Worm (Caenorhabditis elegans): ENCODE measurements around the gene ifc-1.

Gene ifc-1

DNA sequence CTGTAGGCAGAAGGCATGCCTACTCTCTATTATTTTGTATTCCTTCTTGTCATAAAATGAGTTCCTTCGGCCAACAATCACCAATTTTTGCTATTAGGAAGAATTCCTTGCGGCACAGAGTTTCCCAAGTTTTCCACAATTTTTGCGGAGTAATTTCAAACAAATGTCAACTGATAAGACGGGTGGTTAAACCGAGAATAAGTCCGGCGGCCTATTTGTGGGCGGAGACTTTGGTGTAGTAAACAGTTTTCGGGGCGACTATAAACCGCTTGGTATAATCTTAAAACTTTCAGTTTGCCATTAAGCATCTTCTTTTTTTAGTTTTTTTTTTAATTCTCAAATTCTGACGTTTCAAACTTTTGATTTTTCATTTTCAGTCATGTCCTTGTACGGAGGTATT, at the start of gene ifc-1:
Gene ifc-1, plus strand, starts transcription at position 378 of the 400 bp plus-strand sequence.
- TF ChIP-seq lin-1 (GFP tag; IDR thresholded peaks at IDR 0.05): no peak
- no peak for TF ChIP-seq mdt-29 (GFP tag; IDR thresholded peaks at IDR 0.05)
- TF ChIP-seq daf-12 (tag; optimal IDR thresholded peaks at IDR 0.05): no peak
- no peak for TF ChIP-seq egl-43 (GFP tag; IDR thresholded peaks at IDR 0.05)
- TF ChIP-seq dmd-9 (GFP tag; IDR thresholded peaks at IDR 0.05): no peak
- TF ChIP-seq saeg-2 (GFP tag; IDR thresholded peaks at IDR 0.05): no peak
- TF ChIP-seq pha-4 (GFP tag; IDR thresholded peaks at IDR 0.05): no peak
- no peak for TF ChIP-seq pha-4 (tag; optimal IDR thresholded peaks at IDR 0.05)
- TF ChIP-seq dve-1 (tag; optimal IDR thresholded peaks at IDR 0.05; ENCODE audit: insufficient read depth): peak; percentile 33
- TF ChIP-seq hlh-11 (tag; optimal IDR thresholded peaks at IDR 0.05): peak; percentile 13
- no peak for TF ChIP-seq pqm-1 (tag; optimal IDR thresholded peaks at IDR 0.05)
- TF ChIP-seq F10B5.3 (tag; optimal IDR thresholded peaks at IDR 0.05): no peak
- TF ChIP-seq jun-1 (tag; optimal IDR thresholded peaks at IDR 0.05): no peak
- TF ChIP-seq daf-16 (GFP tag; optimal IDR thresholded peaks at IDR 0.05): no peak
- TF ChIP-seq daf-16 (tag; optimal IDR thresholded peaks at IDR 0.05): peak; percentile 76
- TF ChIP-seq lim-7 (GFP tag; IDR thresholded peaks at IDR 0.05): no peak
- TF ChIP-seq dmd-6 (GFP tag; IDR thresholded peaks at IDR 0.05): peak; percentile 46
- no peak for TF ChIP-seq mep-1 (tag; optimal IDR thresholded peaks at IDR 0.05)
- no peak for TF ChIP-seq lin-13 (GFP tag; optimal IDR thresholded peaks at IDR 0.05)
- no peak for TF ChIP-seq gei-8 (GFP tag; optimal IDR thresholded peaks at IDR 0.05)
- TF ChIP-seq nhr-25 (tag; optimal IDR thresholded peaks at IDR 0.05; ENCODE audit: borderline replicate concordance, insufficient read depth): no peak
- TF ChIP-seq F26F4.8 (GFP tag; conservative IDR thresholded peaks at IDR 0.05): no peak
- TF ChIP-seq T20F7.1 (GFP tag; optimal IDR thresholded peaks at IDR 0.05): no peak
- TF ChIP-seq Y75B8A.6 (GFP tag; IDR thresholded peaks at IDR 0.05): no peak
- TF ChIP-seq unc-39 (tag; optimal IDR thresholded peaks at IDR 0.05): no peak
- peak; percentile 52 for TF ChIP-seq nhr-28 (tag; optimal IDR thresholded peaks at IDR 0.05)
- no peak for TF ChIP-seq spr-3 (GFP tag; optimal IDR thresholded peaks at IDR 0.05)
- no peak for TF ChIP-seq ceh-32 (tag; optimal IDR thresholded peaks at IDR 0.05; ENCODE audit: poor library complexity)
- no peak for TF ChIP-seq madf-9 (GFP tag; conservative IDR thresholded peaks at IDR 0.05)

- TF ChIP-seq lin-38 (GFP tag; IDR thresholded peaks at IDR 0.05): no peak
These were observed 48.5 kb upstream of the ifc-1 start, which contains the start of gene srj-50 for ce11 chrV:2832666-2833065. srj-50 (plus strand) TSS chrV:2832966.

- no peak for TF ChIP-seq D1046.2 (GFP tag; IDR thresholded peaks at IDR 0.05)
- TF ChIP-seq nhr-42 (GFP tag; IDR thresholded peaks at IDR 0.05): no peak
- TF ChIP-seq snpc-1.2 (GFP tag; IDR thresholded peaks at IDR 0.05): no peak
- TF ChIP-seq dve-1 (tag; optimal IDR thresholded peaks at IDR 0.05; ENCODE audit: insufficient read depth): no peak
- no peak for TF ChIP-seq ceh-28 (tag; optimal IDR thresholded peaks at IDR 0.05)
- TF ChIP-seq cey-2 (tag; optimal IDR thresholded peaks at IDR 0.05; ENCODE audit: borderline replicate concordance, insufficient read depth): no peak
- TF ChIP-seq nhr-6 (tag; optimal IDR thresholded peaks at IDR 0.05): no peak
- TF ChIP-seq F44E2.7 (GFP tag; IDR thresholded peaks at IDR 0.05): no peak
- TF ChIP-seq pha-4 (GFP tag; IDR thresholded peaks at IDR 0.05): no peak
- no peak for TF ChIP-seq pha-4 (tag; optimal IDR thresholded peaks at IDR 0.05)
- TF ChIP-seq ama-1 (optimal IDR thresholded peaks at IDR 0.05): no peak
- no peak for TF ChIP-seq set-16 (GFP tag; IDR thresholded peaks at IDR 0.05)
- no peak for TF ChIP-seq Y5F2A.4 (GFP tag; optimal IDR thresholded peaks at IDR 0.05)
- TF ChIP-seq fkh-10 (GFP tag; optimal IDR thresholded peaks at IDR 0.05): no peak
- TF ChIP-seq lin-38 (GFP tag; IDR thresholded peaks at IDR 0.05): no peak
- no peak for TF ChIP-seq arid-1 (GFP tag; conservative IDR thresholded peaks at IDR 0.05)
- TF ChIP-seq nhr-237 (tag; optimal IDR thresholded peaks at IDR 0.05): no peak
- no peak for TF ChIP-seq nhr-11 (tag; optimal IDR thresholded peaks at IDR 0.05)
These were observed 44.7 kb upstream of the ifc-1 start, which contains the start of gene srj-45 for ce11 chrV:2836501-2836900. srj-45 (minus strand) TSS chrV:2836601.

Measured in whole organism, L4 larva.